Worm (Caenorhabditis elegans) whole organism, L2 larva: Measurements from ENCODE around the gene twk-24.

Experiments
- C34F6.9 ChIP-seq: fragments of 150-350 bp; optimal IDR thresholded peaks from 2 replicates; lab custom pipeline; 2014; ENCODE audit warnings: missing biosample characterization, missing genetic modification characterization
- F13H6.1 ChIP-seq: sonication (generic microtip); optimal IDR thresholded peaks from 2 replicates; lab custom pipeline; 2016; ENCODE audit warnings: missing genetic modification characterization, missing compliant biosample characterization
- R02D3.7 ChIP-seq: fragments of 150-350 bp; optimal IDR thresholded peaks from 2 replicates; lab custom pipeline; 2014; ENCODE audit warnings: missing biosample characterization, missing genetic modification characterization
- Y55F3AM.14 ChIP-seq: fragments of 200-800 bp; sonication (Bioruptor generic); optimal IDR thresholded peaks from 2 replicates; lab custom pipeline; 2018; ENCODE audit warnings: mild to moderate bottlenecking, missing genetic modification characterization, missing compliant biosample characterization
- ZK546.5 ChIP-seq: sonication (generic microtip); optimal IDR thresholded peaks from 2 replicates; lab custom pipeline; 2017; ENCODE audit warnings: missing biosample characterization, missing genetic modification characterization
- alr-1 ChIP-seq: fragments of 150-350 bp; optimal IDR thresholded peaks from 2 replicates; lab custom pipeline; 2014; ENCODE audit warnings: missing biosample characterization, missing genetic modification characterization
- aly-2 ChIP-seq: fragments of 150-350 bp; optimal IDR thresholded peaks from 2 replicates; lab custom pipeline; 2014; ENCODE audit warnings: missing biosample characterization, missing genetic modification characterization
- ama-1 ChIP-seq: fragments of 150-350 bp; optimal IDR thresholded peaks from 2 replicates; lab custom pipeline; 2018; ENCODE audit warnings: inconsistent platforms
- blmp-1 ChIP-seq: sonication (generic microtip); optimal IDR thresholded peaks from 2 replicates; lab custom pipeline; 2017; ENCODE audit warnings: missing genetic modification characterization, mild to moderate bottlenecking, missing compliant biosample characterization, antibody characterized with exemption, moderate library complexity; ENCODE audit not compliant: insufficient read depth
- ceh-16 ChIP-seq: fragments of 150-350 bp; optimal IDR thresholded peaks from 2 replicates; lab custom pipeline; 2014; ENCODE audit warnings: missing biosample characterization, missing genetic modification characterization
- ceh-82 ChIP-seq: fragments of 150-350 bp; optimal IDR thresholded peaks from 2 replicates; lab custom pipeline; 2014; ENCODE audit warnings: missing biosample characterization, missing genetic modification characterization
- crh-2 ChIP-seq: sonication (generic microtip); optimal IDR thresholded peaks from 2 replicates; lab custom pipeline; 2017; ENCODE audit warnings: missing biosample characterization, missing genetic modification characterization
- dmd-4 ChIP-seq: sonication (generic microtip); optimal IDR thresholded peaks from 2 replicates; lab custom pipeline; 2017; ENCODE audit warnings: missing biosample characterization, missing genetic modification characterization
- egl-27 ChIP-seq: sonication (generic microtip); optimal IDR thresholded peaks from 3 replicates; lab custom pipeline; 2017; ENCODE audit warnings: missing biosample characterization, missing genetic modification reagents, missing genetic modification characterization
- elt-1 ChIP-seq: fragments of 150-350 bp; optimal IDR thresholded peaks from 2 replicates; lab custom pipeline; 2014; ENCODE audit warnings: missing biosample characterization, missing genetic modification characterization
- elt-3 ChIP-seq: sonication (generic microtip); optimal IDR thresholded peaks from 2 replicates; lab custom pipeline; 2017; ENCODE audit warnings: missing biosample characterization, missing genetic modification characterization
- fos-1 ChIP-seq: fragments of 150-350 bp; optimal IDR thresholded peaks from 2 replicates; lab custom pipeline; 2014; ENCODE audit warnings: missing biosample characterization, missing genetic modification characterization
- gmeb-1 ChIP-seq: fragments of 150-350 bp; optimal IDR thresholded peaks from 2 replicates; lab custom pipeline; 2014; ENCODE audit warnings: missing biosample characterization, missing genetic modification characterization
- lin-11 ChIP-seq: fragments of 150-350 bp; sonication (generic microtip); optimal IDR thresholded peaks from 2 replicates; lab custom pipeline; 2014; ENCODE audit warnings: missing biosample characterization, missing genetic modification characterization, inconsistent platforms, mixed read lengths
- lin-13 ChIP-seq: fragments of 150-350 bp; optimal IDR thresholded peaks from 2 replicates; lab custom pipeline; 2014; ENCODE audit warnings: missing biosample characterization, missing genetic modification reagents, missing genetic modification characterization
- lin-39 ChIP-seq: fragments of 150-350 bp; optimal IDR thresholded peaks from 2 replicates; lab custom pipeline; 2014; ENCODE audit warnings: missing biosample characterization, missing genetic modification reagents, missing genetic modification characterization
- lsy-2 ChIP-seq, 2 experiments: fragments of 150-350 bp in 1 of 2; sonication (generic microtip) in 1 of 2; optimal IDR thresholded peaks; 2 replicates each; lab custom pipeline; 2014 to 2017; ENCODE audit warnings: missing biosample characterization in 2 of 2, missing genetic modification characterization in 2 of 2
- mab-5 ChIP-seq: fragments of 150-350 bp; optimal IDR thresholded peaks from 2 replicates; lab custom pipeline; 2014; ENCODE audit warnings: missing biosample characterization, missing genetic modification characterization
- mbf-1 ChIP-seq: sonication (generic microtip); optimal IDR thresholded peaks from 2 replicates; lab custom pipeline; 2017; ENCODE audit warnings: missing biosample characterization, missing genetic modification characterization
- mdl-1 ChIP-seq, 2 experiments: fragments of 150-350 bp in 1 of 2; sonication (generic microtip) in 1 of 2; optimal IDR thresholded peaks; 2 replicates each; lab custom pipeline; 2017; ENCODE audit warnings: missing biosample characterization in 2 of 2, missing genetic modification characterization in 2 of 2
- nhr-10 ChIP-seq: sonication (generic microtip); optimal IDR thresholded peaks from 2 replicates; lab custom pipeline; 2017; ENCODE audit warnings: missing biosample characterization, missing genetic modification characterization
- nhr-11 ChIP-seq: fragments of 150-350 bp; optimal IDR thresholded peaks from 2 replicates; lab custom pipeline; 2014; ENCODE audit warnings: missing biosample characterization, missing genetic modification characterization
- nhr-12 ChIP-seq: fragments of 150-350 bp; optimal IDR thresholded peaks from 2 replicates; lab custom pipeline; 2014; ENCODE audit warnings: missing biosample characterization, missing genetic modification characterization
- nhr-129 ChIP-seq: fragments of 150-350 bp; optimal IDR thresholded peaks from 2 replicates; lab custom pipeline; 2014; ENCODE audit warnings: missing biosample characterization, missing genetic modification characterization
- nhr-21 ChIP-seq: fragments of 150-350 bp; optimal IDR thresholded peaks from 2 replicates; lab custom pipeline; 2014; ENCODE audit warnings: missing biosample characterization, missing genetic modification characterization
- nhr-23 ChIP-seq: fragments of 150-350 bp; optimal IDR thresholded peaks from 2 replicates; lab custom pipeline; 2014; ENCODE audit warnings: missing biosample characterization, missing genetic modification reagents, missing genetic modification characterization
- nhr-237 ChIP-seq: fragments of 150-350 bp; optimal IDR thresholded peaks from 2 replicates; lab custom pipeline; 2014; ENCODE audit warnings: missing biosample characterization, missing genetic modification characterization
- nhr-25 ChIP-seq: fragments of 150-350 bp; sonication (generic microtip); optimal IDR thresholded peaks from 3 replicates; lab custom pipeline; 2014; ENCODE audit warnings: missing biosample characterization, missing genetic modification characterization
- nhr-6 ChIP-seq: fragments of 150-350 bp; optimal IDR thresholded peaks from 2 replicates; lab custom pipeline; 2014; ENCODE audit warnings: missing biosample characterization, missing genetic modification characterization
- nhr-77 ChIP-seq: fragments of 150-350 bp; optimal IDR thresholded peaks from 2 replicates; lab custom pipeline; 2014; ENCODE audit warnings: missing biosample characterization, missing genetic modification characterization
- peb-1 ChIP-seq: fragments of 150-350 bp; optimal IDR thresholded peaks from 2 replicates; lab custom pipeline; 2014; ENCODE audit warnings: missing biosample characterization, missing genetic modification characterization
- sem-4 ChIP-seq: fragments of 150-350 bp; optimal IDR thresholded peaks from 2 replicates; lab custom pipeline; 2014; ENCODE audit warnings: missing biosample characterization, missing genetic modification reagents, missing genetic modification characterization
- skn-1 ChIP-seq: sonication (generic microtip); optimal IDR thresholded peaks from 2 replicates; lab custom pipeline; 2017; ENCODE audit warnings: missing biosample characterization, missing genetic modification characterization
- sma-3 ChIP-seq: sonication (generic microtip); optimal IDR thresholded peaks from 2 replicates; lab custom pipeline; 2016; ENCODE audit warnings: missing genetic modification reagents, missing genetic modification characterization, missing compliant biosample characterization
- sma-9 ChIP-seq, 2 experiments: fragments of 150-350 bp in 1 of 2; sonication (generic microtip) in 1 of 2; optimal IDR thresholded peaks; 2 replicates each; lab custom pipeline; 2014 to 2016; ENCODE audit warnings: missing genetic modification characterization in 2 of 2, mild to moderate bottlenecking in 1 of 2, missing biosample characterization in 1 of 2, missing compliant biosample characterization in 1 of 2, missing genetic modification reagents in 1 of 2, moderate library complexity in 1 of 2
- snpc-4 ChIP-seq: fragments of 150-350 bp; optimal IDR thresholded peaks from 2 replicates; lab custom pipeline; 2014; ENCODE audit warnings: missing biosample characterization, missing genetic modification characterization
- unc-39 ChIP-seq: fragments of 150-350 bp; optimal IDR thresholded peaks from 2 replicates; lab custom pipeline; 2014; ENCODE audit warnings: missing biosample characterization, missing genetic modification characterization
- unc-55 ChIP-seq: fragments of 150-350 bp; sonication (generic microtip); optimal IDR thresholded peaks from 3 replicates; lab custom pipeline; 2014; ENCODE audit warnings: missing biosample characterization, missing genetic modification reagents, missing genetic modification characterization
- unc-62 ChIP-seq: fragments of 150-350 bp; optimal IDR thresholded peaks from 2 replicates; lab custom pipeline; 2014; ENCODE audit warnings: missing biosample characterization, missing genetic modification reagents, missing genetic modification characterization
- zag-1 ChIP-seq: fragments of 150-350 bp; optimal IDR thresholded peaks from 2 replicates; lab custom pipeline; 2014; ENCODE audit warnings: missing biosample characterization, missing genetic modification characterization
- ztf-1 ChIP-seq: fragments of 200-800 bp; sonication (Bioruptor generic); conservative IDR thresholded peaks from 2 replicates; pipeline ENCODE4 v1.3.6; 2022; ENCODE audit warnings: missing genetic modification characterization, missing compliant biosample characterization
- ztf-11 ChIP-seq: sonication (generic microtip); optimal IDR thresholded peaks from 2 replicates; lab custom pipeline; 2017; ENCODE audit warnings: missing biosample characterization, missing genetic modification characterization
- ztf-4 ChIP-seq: fragments of 150-350 bp; optimal IDR thresholded peaks from 2 replicates; lab custom pipeline; 2014; ENCODE audit warnings: missing biosample characterization, missing genetic modification characterization

twk-24 gene

ce11 chrV:12303453-12304077 lies 34.4 kb upstream of the twk-24 start:
- peak; percentile 73 for TF ChIP-seq egl-27 (tag; lab: Kevin White, UChicago)
- peak; percentile 76 for TF ChIP-seq lin-11 (tag; lab: Kevin White, UChicago)
- no peak for TF ChIP-seq aly-2 (tag; lab: Kevin White, UChicago)
- TF ChIP-seq nhr-25 (tag; lab: Kevin White, UChicago) = peak; percentile 74
- TF ChIP-seq ztf-11 (tag; lab: Kevin White, UChicago) = no peak
- peak; percentile 1 for TF ChIP-seq peb-1
- TF ChIP-seq nhr-10 (tag; lab: Kevin White, UChicago) = peak; percentile 21
- peak; percentile 81 for TF ChIP-seq ztf-4 (tag; lab: Kevin White, UChicago)
- TF ChIP-seq fos-1 = peak; percentile 59
- no peak for TF ChIP-seq nhr-6 (tag; lab: Kevin White, UChicago)
- peak; percentile 60 for TF ChIP-seq unc-62
- peak; percentile 77 to 78 for TF ChIP-seq lsy-2 (tag; optimal IDR thresholded peaks at IDR 0.05; lab: Kevin White, UChicago)
- peak; percentile 87 for TF ChIP-seq sem-4 (tag; lab: Kevin White, UChicago)
- TF ChIP-seq nhr-12 (tag; lab: Kevin White, UChicago) = no peak
- TF ChIP-seq alr-1 (tag; lab: Kevin White, UChicago) = no peak
- TF ChIP-seq ztf-1 = 0 out of 2 replicates have a peak, but pooled peaks have one; percentile 87
- TF ChIP-seq Y55F3AM.14 (GFP tag; lab: Kevin White, UChicago) = peak; percentile 96
- no peak for TF ChIP-seq dmd-4 (tag; lab: Kevin White, UChicago)
- peak; percentile 73 for TF ChIP-seq gmeb-1 (tag; lab: Kevin White, UChicago)
- no peak for TF ChIP-seq elt-1 (tag; lab: Kevin White, UChicago)
- peak; percentile 92 for TF ChIP-seq F13H6.1 (tag; lab: Kevin White, UChicago)
- peak; percentile 86 for TF ChIP-seq nhr-11 (tag; lab: Kevin White, UChicago)
- no peak for TF ChIP-seq nhr-77 (tag; lab: Kevin White, UChicago)
- TF ChIP-seq sma-9 (GFP tag; optimal IDR thresholded peaks at IDR 0.05; lab: Kevin White, UChicago) = peak; percentile 95
- no peak for TF ChIP-seq sma-9 (tag; optimal IDR thresholded peaks at IDR 0.05; lab: Kevin White, UChicago)
- TF ChIP-seq unc-55 = peak; percentile 72
- no peak for TF ChIP-seq R02D3.7 (tag; lab: Kevin White, UChicago)
- peak; percentile 59 for TF ChIP-seq snpc-4 (tag; lab: Kevin White, UChicago)
- no peak for TF ChIP-seq nhr-23 (tag; lab: Kevin White, UChicago)
- TF ChIP-seq ZK546.5 (tag; lab: Kevin White, UChicago) = no peak
- TF ChIP-seq mbf-1 (tag; lab: Kevin White, UChicago) = peak; percentile 51
- TF ChIP-seq nhr-237 (tag; lab: Kevin White, UChicago) = peak; percentile 57
- peak; percentile 87 for TF ChIP-seq sma-3 (GFP tag; lab: Kevin White, UChicago)
- peak; percentile 68 for TF ChIP-seq lin-13 (GFP tag; lab: Kevin White, UChicago)
- peak; percentile 76 for TF ChIP-seq nhr-21 (tag; lab: Kevin White, UChicago)
- no peak for TF ChIP-seq skn-1 (tag; lab: Kevin White, UChicago)
- no peak for TF ChIP-seq lin-39
- TF ChIP-seq nhr-129 (tag; lab: Kevin White, UChicago) = peak; percentile 85
- peak; percentile 41 for TF ChIP-seq blmp-1 (tag; lab: Kevin White, UChicago)
- peak; percentile 70 for TF ChIP-seq crh-2 (tag; lab: Kevin White, UChicago)
- TF ChIP-seq ama-1 = no peak
- TF ChIP-seq mdl-1 (tag; optimal IDR thresholded peaks at IDR 0.05; lab: Kevin White, UChicago) = peak in 1 of 2 experiments; percentile 29
- TF ChIP-seq elt-3 = no peak
- TF ChIP-seq ceh-16 (tag; lab: Kevin White, UChicago) = peak; percentile 85
- peak; percentile 52 for TF ChIP-seq unc-39 (tag; lab: Kevin White, UChicago)
- TF ChIP-seq mab-5 (tag; lab: Kevin White, UChicago) = peak; percentile 66
- TF ChIP-seq ceh-82 (tag; lab: Kevin White, UChicago) = peak; percentile 82
- peak; percentile 65 for TF ChIP-seq C34F6.9 (tag; lab: Kevin White, UChicago)
- TF ChIP-seq zag-1 (tag; lab: Kevin White, UChicago) = peak; percentile 77
